Worm (Caenorhabditis elegans): Measurements from ENCODE around the gene ZK616.61.

Gene ZK616.61

DNA sequence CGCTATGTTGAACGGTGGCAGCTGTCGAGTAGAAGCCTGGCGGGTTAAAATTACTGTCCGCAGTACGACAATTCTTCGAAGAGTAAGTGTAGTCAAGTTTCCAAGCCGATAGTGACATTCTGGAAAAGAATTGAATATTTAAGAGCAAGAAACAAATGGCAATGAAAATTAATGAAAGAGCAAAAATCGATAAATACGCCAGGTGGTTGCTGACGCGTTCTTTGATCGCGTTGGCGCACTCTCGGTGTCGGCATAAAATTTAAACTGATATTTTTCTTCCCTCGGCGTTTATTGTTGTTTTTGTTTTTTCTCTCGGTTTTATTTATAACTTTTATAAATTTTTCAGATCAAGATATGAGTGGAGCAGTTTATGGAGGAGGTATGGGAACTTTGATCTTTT is 10.8 kb upstream of the ZK616.61 start, which contains the start of the genes perm-3 and swsn-6 (continued):
- TF ChIP-seq pag-3 (tag; optimal IDR thresholded peaks at IDR 0.05; ENCODE audit: borderline replicate concordance, insufficient read depth) (no peak), snu-23 (GFP tag; optimal IDR thresholded peaks at IDR 0.05) (peak; percentile 89), fkh-10 (GFP tag; optimal IDR thresholded peaks at IDR 0.05) (peak; percentile 35), C04F5.9 (tag; optimal IDR thresholded peaks at IDR 0.05) (peak; percentile 25), nhr-20 (tag; optimal IDR thresholded peaks at IDR 0.05) (peak; percentile 84), lir-3 (tag; optimal IDR thresholded peaks at IDR 0.05; ENCODE audit: poor library complexity) (no peak), ceh-90 (tag; optimal IDR thresholded peaks at IDR 0.05) (no peak), Y116A8C.19 (tag; optimal IDR thresholded peaks at IDR 0.05; ENCODE audit: borderline replicate concordance) (no peak), nhr-28 (tag; optimal IDR thresholded peaks at IDR 0.05) (no peak), ets-5 (GFP tag; IDR thresholded peaks at IDR 0.05) (no peak), fos-1 (tag; optimal IDR thresholded peaks at IDR 0.05) (peak; percentile 31), fkh-8 (tag; optimal IDR thresholded peaks at IDR 0.05) (peak; percentile 65), elt-3 (tag; optimal IDR thresholded peaks at IDR 0.05) (peak in 2 of 6 experiments; percentile 26 to 78), lsy-2 (tag; optimal IDR thresholded peaks at IDR 0.05) (peak; percentile 88 to 93), isw-1 (GFP tag; IDR thresholded peaks at IDR 0.05) (peak; percentile 76), dsc-1 (tag; optimal IDR thresholded peaks at IDR 0.05) (peak; percentile 83), zip-4 (GFP tag; optimal IDR thresholded peaks at IDR 0.05) (peak; percentile 61), sox-4 (tag; optimal IDR thresholded peaks at IDR 0.05) (peak; percentile 46), unc-98 (GFP tag; IDR thresholded peaks at IDR 0.05) (no peak), jun-1 (tag; optimal IDR thresholded peaks at IDR 0.05) (peak; percentile 49), aly-2 (tag; optimal IDR thresholded peaks at IDR 0.05) (no peak), C34B4.2 (tag; optimal IDR thresholded peaks at IDR 0.05) (no peak), sup-37 (GFP tag; optimal IDR thresholded peaks at IDR 0.05) (no peak), fkh-4 (tag; optimal IDR thresholded peaks at IDR 0.05; ENCODE audit: borderline replicate concordance) (no peak), lin-15B (tag; optimal IDR thresholded peaks at IDR 0.05) (peak; percentile 75), egl-13 (tag; optimal IDR thresholded peaks at IDR 0.05) (peak; percentile 77), C16A3.4 (tag; optimal IDR thresholded peaks at IDR 0.05) (peak; percentile 82), lin-39 (tag; optimal IDR thresholded peaks at IDR 0.05) (peak; percentile 87), mdl-1 (tag; optimal IDR thresholded peaks at IDR 0.05) (peak in 1 of 2 experiments; percentile 52), nhr-11 (tag; optimal IDR thresholded peaks at IDR 0.05) (peak; percentile 31), vab-15 (tag; optimal IDR thresholded peaks at IDR 0.05) (no peak)

DNA sequence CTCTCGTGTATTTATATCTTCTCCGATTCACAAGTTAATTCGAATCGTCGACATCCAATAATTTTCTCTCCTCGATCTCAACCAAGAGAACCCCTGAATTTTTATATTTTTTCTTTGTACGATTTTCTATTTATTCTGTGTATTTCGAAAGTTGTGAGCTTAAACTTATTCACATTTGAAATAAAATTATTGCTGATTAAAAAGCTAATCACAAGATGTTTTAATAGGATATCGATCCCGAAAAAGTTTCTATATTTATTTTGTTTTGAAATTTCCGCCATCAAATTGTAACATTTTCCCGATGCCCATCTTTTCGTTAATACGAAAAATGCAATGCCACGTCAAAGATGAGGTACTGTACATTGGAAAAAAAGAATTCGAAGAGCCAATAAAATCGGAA is 8.7 kb upstream of the ZK616.61 start, which contains the start of gene ZK616.3:
Gene ZK616.3 (plus strand): TSS at position 301 of the 400 bp plus-strand sequence.
- TF ChIP-seq unc-62 (GFP tag; optimal IDR thresholded peaks at IDR 0.05) (no peak), lin-39 (tag; optimal IDR thresholded peaks at IDR 0.05) (no peak), lsy-2 (tag; optimal IDR thresholded peaks at IDR 0.05) (no peak), ets-5 (GFP tag; IDR thresholded peaks at IDR 0.05) (no peak), rnt-1 (tag; optimal IDR thresholded peaks at IDR 0.05) (no peak)

DNA sequence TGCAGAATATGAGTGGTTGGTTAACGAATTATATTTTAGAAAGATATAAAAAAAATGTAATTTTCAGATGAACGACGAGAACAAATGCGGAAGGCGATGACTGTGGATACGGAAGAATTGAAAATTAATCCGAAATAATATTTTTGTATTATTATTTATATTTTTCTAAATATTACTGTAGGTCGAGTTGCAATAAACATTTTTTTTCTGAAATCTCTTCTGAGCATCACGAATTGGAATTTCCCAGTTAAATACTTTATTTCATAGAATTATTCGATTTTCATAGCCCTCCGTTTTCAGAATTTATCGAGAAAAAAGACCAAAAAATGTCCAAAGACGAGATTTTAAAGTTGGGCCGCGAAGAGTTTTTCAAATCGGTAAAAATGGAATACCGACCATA is 7.9 kb upstream of the ZK616.61 start, which contains the start of gene ZK616.2:
Gene ZK616.2 (plus strand): TSS at position 301 of the 400 bp plus-strand sequence.
- TF ChIP-seq dpl-1 (GFP tag; optimal IDR thresholded peaks at IDR 0.05) (no peak), elt-3 (tag; optimal IDR thresholded peaks at IDR 0.05) (no peak), mef-2 (tag; optimal IDR thresholded peaks at IDR 0.05) (no peak), ceh-88 (GFP tag; IDR thresholded peaks at IDR 0.05) (no peak), lin-35 (GFP tag; optimal IDR thresholded peaks at IDR 0.05) (no peak)

DNA sequence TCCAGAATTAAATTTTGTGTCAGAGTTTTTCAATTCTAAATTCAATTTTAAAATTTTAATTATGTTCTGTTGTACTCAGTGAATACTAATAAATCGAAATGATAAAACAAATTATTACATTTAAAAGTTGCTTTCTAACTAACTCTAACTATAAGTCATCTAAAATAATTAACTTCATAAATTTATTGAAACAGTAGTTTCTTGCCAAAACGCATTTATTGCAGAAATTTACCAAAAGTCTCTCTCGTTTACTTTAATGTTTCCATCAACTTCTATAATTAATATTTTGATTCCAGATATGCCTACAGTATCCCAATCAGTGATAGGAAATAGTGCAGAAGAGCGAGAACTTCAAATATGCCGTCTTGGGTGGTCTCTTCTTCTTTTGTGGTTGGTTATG is 4.8 kb upstream of the ZK616.61 start, which contains the start of gene ZK616.1:
Gene ZK616.1 (plus strand): TSS at position 301 of the 400 bp plus-strand sequence.
- no peak for TF ChIP-seq C04F5.9 (tag; optimal IDR thresholded peaks at IDR 0.05)
- no peak for TF ChIP-seq C16A3.4 (tag; optimal IDR thresholded peaks at IDR 0.05)
- TF ChIP-seq ceh-8 (GFP tag; optimal IDR thresholded peaks at IDR 0.05) = no peak
- no peak for TF ChIP-seq mep-1 (tag; optimal IDR thresholded peaks at IDR 0.05)
- TF ChIP-seq efl-1 (optimal IDR thresholded peaks at IDR 0.05) = no peak
- TF ChIP-seq efl-1 (GFP tag; optimal IDR thresholded peaks at IDR 0.05 in 1 of 2) = no peak
- TF ChIP-seq nhr-76 (tag; optimal IDR thresholded peaks at IDR 0.05) = no peak
- TF ChIP-seq nhr-85 (tag) = no peak
- no peak for TF ChIP-seq tbx-2 (tag; optimal IDR thresholded peaks at IDR 0.05)
- no peak for TF ChIP-seq egl-27 (tag; optimal IDR thresholded peaks at IDR 0.05)

All from whole organism, L1 larva.